Worm (Caenorhabditis elegans) whole organism, L3 larva: Measurements from ENCODE around the gene F46B3.23.

Experiments
- R02D3.7 ChIP-seq: fragments of 150-350 bp; optimal IDR thresholded peaks from 2 replicates; lab custom pipeline; 2014; ENCODE audit warnings: missing biosample characterization, missing genetic modification characterization
- ZK546.5 ChIP-seq: sonication (generic microtip); optimal IDR thresholded peaks from 2 replicates; lab custom pipeline; 2017; ENCODE audit warnings: missing biosample characterization, missing genetic modification characterization
- aly-2 ChIP-seq: fragments of 150-350 bp; optimal IDR thresholded peaks from 2 replicates; lab custom pipeline; 2014; ENCODE audit warnings: missing biosample characterization, missing genetic modification characterization
- ama-1 ChIP-seq: fragments of 150-350 bp; optimal IDR thresholded peaks from 2 replicates; lab custom pipeline; 2018
- ceh-16 ChIP-seq: sonication (generic microtip); optimal IDR thresholded peaks from 2 replicates; lab custom pipeline; 2017; ENCODE audit warnings: missing biosample characterization, missing genetic modification characterization
- ceh-28 ChIP-seq: fragments of 150-350 bp; optimal IDR thresholded peaks from 2 replicates; lab custom pipeline; 2014; ENCODE audit warnings: missing biosample characterization, missing genetic modification reagents, missing genetic modification characterization
- ceh-82 ChIP-seq: fragments of 150-350 bp; optimal IDR thresholded peaks from 2 replicates; lab custom pipeline; 2014; ENCODE audit warnings: missing biosample characterization, missing genetic modification characterization
- ceh-9 ChIP-seq: sonication (generic microtip); optimal IDR thresholded peaks from 2 replicates; lab custom pipeline; 2018; ENCODE audit warnings: missing biosample characterization, missing genetic modification characterization
- daf-12 ChIP-seq: fragments of 150-350 bp; optimal IDR thresholded peaks from 2 replicates; lab custom pipeline; 2014; ENCODE audit warnings: missing biosample characterization, missing genetic modification reagents, missing genetic modification characterization
- egl-27 ChIP-seq: sonication (generic microtip); optimal IDR thresholded peaks from 4 replicates; lab custom pipeline; 2017; ENCODE audit warnings: missing biosample characterization, missing genetic modification reagents, missing genetic modification characterization
- elt-1 ChIP-seq: fragments of 150-350 bp; optimal IDR thresholded peaks from 2 replicates; lab custom pipeline; 2014; ENCODE audit warnings: missing biosample characterization, missing genetic modification characterization
- elt-2 ChIP-seq: sonication (generic microtip); optimal IDR thresholded peaks from 2 replicates; lab custom pipeline; 2016; ENCODE audit warnings: missing genetic modification reagents, mild to moderate bottlenecking, missing genetic modification characterization, missing compliant biosample characterization
- eor-1 ChIP-seq, 2 experiments: fragments of 150-350 bp; optimal IDR thresholded peaks; 2 replicates each; lab custom pipeline; 2014 to 2018; ENCODE audit warnings: missing biosample characterization in 2 of 2, missing genetic modification characterization in 2 of 2
- fkh-10 ChIP-seq: sonication (generic microtip); optimal IDR thresholded peaks from 2 replicates; lab custom pipeline; 2017; ENCODE audit warnings: missing biosample characterization, missing genetic modification reagents, missing genetic modification characterization
- fkh-2 ChIP-seq: fragments of 150-350 bp; optimal IDR thresholded peaks from 2 replicates; lab custom pipeline; 2014; ENCODE audit warnings: missing biosample characterization, missing genetic modification reagents, missing genetic modification characterization
- fos-1 ChIP-seq: fragments of 150-350 bp; optimal IDR thresholded peaks from 2 replicates; lab custom pipeline; 2014; ENCODE audit warnings: missing biosample characterization, missing genetic modification characterization
- hmg-11 ChIP-seq: sonication (generic microtip); optimal IDR thresholded peaks from 2 replicates; lab custom pipeline; 2016; ENCODE audit warnings: missing genetic modification characterization, missing compliant biosample characterization
- lin-15B ChIP-seq: fragments of 150-350 bp; optimal IDR thresholded peaks from 2 replicates; lab custom pipeline; 2014; ENCODE audit warnings: missing biosample characterization, missing genetic modification characterization
- lin-39 ChIP-seq: fragments of 150-350 bp; optimal IDR thresholded peaks from 2 replicates; lab custom pipeline; 2018; ENCODE audit warnings: missing biosample characterization, missing genetic modification reagents, missing genetic modification characterization
- lsy-12 ChIP-seq: sonication (generic microtip); optimal IDR thresholded peaks from 2 replicates; lab custom pipeline; 2016; ENCODE audit warnings: mild to moderate bottlenecking, missing genetic modification characterization, missing compliant biosample characterization
- mdl-1 ChIP-seq: fragments of 150-350 bp; optimal IDR thresholded peaks from 2 replicates; lab custom pipeline; 2014; ENCODE audit warnings: missing biosample characterization, missing genetic modification characterization
- nfya-1 ChIP-seq: sonication (generic microtip); optimal IDR thresholded peaks from 2 replicates; lab custom pipeline; 2017; ENCODE audit warnings: missing genetic modification characterization, mild to moderate bottlenecking, missing compliant biosample characterization, antibody characterized with exemption, moderate library complexity; ENCODE audit not compliant: insufficient read depth
- nhr-12 ChIP-seq: fragments of 150-350 bp; optimal IDR thresholded peaks from 2 replicates; lab custom pipeline; 2014; ENCODE audit warnings: missing biosample characterization, missing genetic modification characterization
- nhr-237 ChIP-seq: fragments of 150-350 bp; optimal IDR thresholded peaks from 2 replicates; lab custom pipeline; 2014; ENCODE audit warnings: missing biosample characterization, missing genetic modification characterization
- nhr-25 ChIP-seq: sonication (generic microtip); optimal IDR thresholded peaks from 2 replicates; lab custom pipeline; 2017; ENCODE audit warnings: missing biosample characterization, missing genetic modification characterization
- nhr-28 ChIP-seq: fragments of 150-350 bp; optimal IDR thresholded peaks from 2 replicates; lab custom pipeline; 2014; ENCODE audit warnings: missing biosample characterization, missing genetic modification characterization
- nhr-67 ChIP-seq: fragments of 150-350 bp; optimal IDR thresholded peaks from 2 replicates; lab custom pipeline; 2014; ENCODE audit warnings: missing biosample characterization, missing genetic modification characterization
- nhr-77 ChIP-seq: fragments of 150-350 bp; optimal IDR thresholded peaks from 2 replicates; lab custom pipeline; 2014; ENCODE audit warnings: missing biosample characterization, missing genetic modification characterization
- pha-4 ChIP-seq: fragments of 150-350 bp; optimal IDR thresholded peaks from 2 replicates; lab custom pipeline; 2014; ENCODE audit warnings: missing biosample characterization, missing genetic modification reagents, missing genetic modification characterization
- sea-2 ChIP-seq: fragments of 150-350 bp; sonication (generic microtip); optimal IDR thresholded peaks from 4 replicates; lab custom pipeline; 2014; ENCODE audit warnings: missing biosample characterization, missing genetic modification reagents, missing genetic modification characterization
- skn-1 ChIP-seq: fragments of 150-350 bp; optimal IDR thresholded peaks from 2 replicates; lab custom pipeline; 2014; ENCODE audit warnings: missing biosample characterization, missing genetic modification characterization
- tbx-2 ChIP-seq: sonication (generic microtip); optimal IDR thresholded peaks from 2 replicates; lab custom pipeline; 2016; ENCODE audit warnings: mild to moderate bottlenecking, missing genetic modification characterization, missing compliant biosample characterization
- unc-39 ChIP-seq: sonication (generic microtip); optimal IDR thresholded peaks from 4 replicates; lab custom pipeline; 2017; ENCODE audit warnings: missing biosample characterization, missing genetic modification characterization
- unc-62 ChIP-seq: fragments of 150-350 bp; sonication (generic microtip); optimal IDR thresholded peaks from 4 replicates; lab custom pipeline; 2014; ENCODE audit warnings: missing biosample characterization, missing genetic modification reagents, missing genetic modification characterization
- ztf-11 ChIP-seq: fragments of 150-350 bp; optimal IDR thresholded peaks from 2 replicates; lab custom pipeline; 2014; ENCODE audit warnings: missing biosample characterization, missing genetic modification characterization
- ztf-4 ChIP-seq: fragments of 150-350 bp; optimal IDR thresholded peaks from 2 replicates; lab custom pipeline; 2014; ENCODE audit warnings: missing biosample characterization, missing genetic modification characterization

The F46B3.23 gene

ce11 chrV:20641896-20642295 lies 35.4 kb upstream of the F46B3.23 start, which contains the start of gene srxa-15:
TSS of gene srxa-15 (plus strand) at chrV:20642196.
- TF ChIP-seq hmg-11 (tag; lab: Kevin White, UChicago) (no peak), aly-2 (no peak), tbx-2 (tag; lab: Kevin White, UChicago) (no peak)

DNA sequence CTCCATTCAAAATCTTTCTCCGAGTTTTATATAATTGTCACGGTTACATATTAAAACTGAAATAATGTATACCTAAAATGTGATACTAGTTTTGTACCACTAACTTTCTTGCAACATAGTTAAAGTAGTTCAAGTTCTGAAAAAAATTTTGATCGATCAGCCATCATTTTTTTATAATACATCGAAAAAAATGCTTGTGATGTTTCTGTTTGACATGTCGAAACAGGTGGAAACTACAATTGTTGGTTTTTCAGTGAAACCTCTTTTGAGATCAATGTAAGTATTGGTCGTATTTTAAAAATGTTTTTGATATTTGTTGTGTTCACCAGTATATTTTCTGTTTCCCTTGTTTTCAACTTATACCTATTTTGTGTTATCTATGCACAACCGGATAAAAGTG lies 32.8 kb upstream of the F46B3.23 start, which contains the start of gene srxa-14:
TSS of gene srxa-14 (plus strand) at position 301 of the 400 bp plus-strand sequence.
- TF ChIP-seq mdl-1 (tag; lab: Kevin White, UChicago) (no peak), ceh-9 (no peak), fkh-10 (no peak), R02D3.7 (no peak), ZK546.5 (tag; lab: Kevin White, UChicago) (no peak)

- no peak for TF ChIP-seq ceh-82
- TF ChIP-seq daf-12 (tag; lab: Kevin White, UChicago) = no peak
- no peak for TF ChIP-seq unc-62
- no peak for TF ChIP-seq lin-15B (tag; lab: Kevin White, UChicago)
- no peak for TF ChIP-seq unc-39 (tag; lab: Kevin White, UChicago)
- TF ChIP-seq ztf-4 (tag; lab: Kevin White, UChicago) = no peak
- TF ChIP-seq, all 47 proteins: peak for 0
These were observed 31.8 kb upstream of the F46B3.23 start, which contains the start of gene Y44A6B.3 for ce11 chrV:20638344-20638743. TSS of gene Y44A6B.3 (minus strand) at chrV:20638444.

ce11 chrV:20636855-20637254 lies 30.3 kb upstream of the F46B3.23 start, which contains the start of gene ttr-13:
TSS of gene ttr-13 (minus strand) at chrV:20636955.
- TF ChIP-seq nhr-77 (tag; lab: Kevin White, UChicago) = no peak
- no peak for TF ChIP-seq nhr-25
- no peak for TF ChIP-seq aly-2
- no peak for TF ChIP-seq ztf-11 (tag; lab: Kevin White, UChicago)
- no peak for TF ChIP-seq elt-1 (tag; lab: Kevin White, UChicago)
- TF ChIP-seq nhr-28 (tag; lab: Kevin White, UChicago) = no peak
- no peak for TF ChIP-seq nfya-1 (tag; lab: Kevin White, UChicago)
- TF ChIP-seq egl-27 (tag; lab: Kevin White, UChicago) = no peak
- TF ChIP-seq elt-2 = no peak
- no peak for TF ChIP-seq ama-1
- TF ChIP-seq sea-2 (GFP tag; lab: Kevin White, UChicago) = no peak
- no peak for TF ChIP-seq ceh-28 (tag; lab: Kevin White, UChicago)

DNA sequence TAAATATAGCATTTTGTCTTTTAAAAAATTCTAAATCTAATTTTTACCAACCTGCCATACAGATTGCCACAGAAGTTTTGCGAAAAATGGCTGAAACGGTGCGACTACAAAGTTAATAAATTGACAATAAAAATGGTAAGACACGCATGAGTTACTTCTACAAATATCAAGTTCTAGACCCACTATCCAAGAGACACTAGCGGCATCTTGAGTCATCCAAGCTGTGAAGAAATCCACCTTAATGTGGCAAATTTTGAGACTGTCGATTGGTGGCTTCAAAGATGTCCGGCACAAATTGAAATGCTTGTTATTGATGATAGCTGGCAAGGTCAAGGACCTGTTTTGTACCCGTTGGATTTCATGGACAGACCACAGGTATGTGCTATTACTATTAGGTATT lies 27.8 kb upstream of the F46B3.23 start, which contains the start of gene F46B3.16:
TSS of gene F46B3.16 (plus strand) at position 301 of the 400 bp plus-strand sequence.
- TF ChIP-seq ztf-11 (tag; lab: Kevin White, UChicago) (no peak), nhr-12 (tag; lab: Kevin White, UChicago) (no peak), nhr-237 (no peak), nhr-67 (tag; lab: Kevin White, UChicago) (no peak), fkh-2 (tag; lab: Kevin White, UChicago) (no peak), nhr-25 (no peak), fos-1 (tag; lab: Kevin White, UChicago) (no peak), pha-4 (tag; lab: Kevin White, UChicago) (no peak)

DNA sequence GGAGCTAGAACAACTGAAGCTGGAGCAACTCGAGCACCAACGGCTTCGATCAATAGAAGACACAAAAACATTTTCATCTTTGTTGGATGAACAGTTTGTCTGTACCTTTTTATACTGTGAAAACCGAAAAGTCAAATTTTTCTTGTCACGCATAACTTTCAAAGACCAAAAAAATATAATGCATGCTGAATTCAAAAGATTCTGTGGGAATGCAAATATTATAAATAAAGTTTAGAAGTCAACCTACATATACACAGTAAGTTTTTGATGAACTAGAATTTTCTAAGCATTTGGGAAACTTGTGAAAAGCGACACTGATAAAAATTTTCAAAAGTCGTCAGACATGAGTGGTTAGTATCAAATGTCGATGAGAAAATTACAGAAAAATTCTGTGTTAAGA lies 27.1 kb upstream of the F46B3.23 start, which contains the start of gene F46B3.15:
TSS of gene F46B3.15 (minus strand) at position 101 of the 400 bp plus-strand sequence.
- TF ChIP-seq mdl-1 (tag; lab: Kevin White, UChicago) = no peak
- no peak for TF ChIP-seq lsy-12 (tag; lab: Kevin White, UChicago)
- TF ChIP-seq ztf-4 (tag; lab: Kevin White, UChicago) = no peak
- no peak for TF ChIP-seq fkh-10
- no peak for TF ChIP-seq lin-39
- no peak for TF ChIP-seq egl-27 (tag; lab: Kevin White, UChicago)
- TF ChIP-seq aly-2 = no peak
- TF ChIP-seq eor-1 (tag; optimal IDR thresholded peaks at IDR 0.05; lab: Kevin White, UChicago) = no peak
- no peak for TF ChIP-seq ceh-82
- TF ChIP-seq skn-1 (tag; lab: Kevin White, UChicago) = no peak
- no peak for TF ChIP-seq ceh-16
- TF ChIP-seq nhr-12 (tag; lab: Kevin White, UChicago) = no peak
